Fruit fly (Drosophila melanogaster): ENCODE results near the gene CG6345.

DNA sequence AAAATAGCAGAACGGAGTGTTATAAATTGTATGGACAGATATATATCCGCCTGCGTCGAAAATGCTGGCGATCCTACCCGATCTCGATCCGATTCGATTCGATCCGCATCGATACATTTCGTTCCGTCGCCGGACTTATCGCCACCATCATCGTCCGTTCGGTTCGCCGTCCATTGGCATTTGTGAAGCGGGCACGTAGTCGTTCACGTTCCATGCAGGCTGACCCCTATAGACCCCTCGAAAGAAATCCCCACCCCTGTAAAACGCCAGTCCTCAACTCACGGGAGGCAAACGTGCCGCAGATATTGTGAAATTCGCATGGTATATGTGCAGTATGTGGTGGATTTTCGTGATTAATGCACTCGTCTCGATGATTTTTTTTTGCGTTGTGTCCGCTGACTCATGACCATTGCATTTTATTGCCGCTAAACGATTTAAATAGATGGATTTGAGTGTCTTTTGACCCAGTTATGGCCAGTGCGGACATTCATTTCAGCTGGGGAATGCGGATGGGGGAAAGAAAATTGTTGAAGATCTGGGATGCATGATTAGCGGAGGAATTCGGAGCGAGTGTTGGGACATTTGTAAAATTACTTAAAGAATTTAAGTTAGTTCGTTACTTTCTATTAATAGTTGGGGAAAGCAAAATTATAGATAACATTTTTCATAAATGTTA is 23.8 kb downstream of the CG6345 start:
- TF ChIP-seq usp (GFP tag; optimal IDR thresholded peaks at IDR 0.05) (no peak), CG8478 (optimal IDR thresholded peaks at IDR 0.05) (no peak), psq (optimal IDR thresholded peaks at IDR 0.05) (no peak), Dll (optimal IDR thresholded peaks at IDR 0.05) (no peak), EcR (GFP tag; optimal IDR thresholded peaks at IDR 0.05) (no peak), pan (optimal IDR thresholded peaks at IDR 0.05) (no peak)
